Worm (Caenorhabditis elegans): Measurements from ENCODE around the gene C06E4.8.

The C06E4.8 gene

DNA sequence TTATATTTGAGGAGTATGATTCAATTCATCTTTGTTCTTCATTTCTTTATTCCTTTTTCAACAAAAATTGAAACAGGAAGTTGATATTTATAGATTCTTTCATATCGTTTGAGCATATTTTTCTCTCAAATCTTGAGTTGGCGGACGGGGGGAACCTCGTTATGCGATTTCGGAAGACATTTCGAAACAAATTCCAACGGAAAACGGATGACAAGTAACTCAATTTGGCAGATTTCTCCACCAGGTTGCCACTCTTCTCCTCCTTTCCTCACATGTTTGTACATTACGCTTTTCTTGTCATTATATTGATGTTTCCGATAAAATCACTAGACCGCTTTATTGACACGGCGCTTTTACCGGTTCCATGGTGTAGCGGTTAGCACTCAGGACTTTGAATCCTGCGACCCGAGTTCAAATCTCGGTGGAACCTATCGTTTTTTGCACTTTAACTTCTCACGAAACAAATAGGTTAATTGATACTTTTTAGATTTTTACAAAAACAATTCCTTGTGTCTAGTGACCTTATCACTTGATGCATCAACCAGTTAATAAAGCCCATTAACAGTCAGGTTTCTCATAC, 10.6 kb downstream of the C06E4.8 start (continued):
- no peak for TF ChIP-seq hlh-26 (GFP tag; conservative IDR thresholded peaks at IDR 0.05)
- TF ChIP-seq xnd-1 (tag; optimal IDR thresholded peaks at IDR 0.05): no peak
- TF ChIP-seq ceh-27 (GFP tag; optimal IDR thresholded peaks at IDR 0.05): no peak
- TF ChIP-seq somi-1 (GFP tag; optimal IDR thresholded peaks at IDR 0.05): no peak
- no peak for TF ChIP-seq C17E4.6 (GFP tag; IDR thresholded peaks at IDR 0.05)
- TF ChIP-seq B0261.1 (tag; optimal IDR thresholded peaks at IDR 0.05): peak; percentile 63
- no peak for TF ChIP-seq pha-4 (tag; optimal IDR thresholded peaks at IDR 0.05)
- TF ChIP-seq madf-8 (GFP tag; conservative IDR thresholded peaks at IDR 0.05): no peak
- no peak for TF ChIP-seq hmg-20 (GFP tag; IDR thresholded peaks at IDR 0.05)
- TF ChIP-seq chd-7 (tag; optimal IDR thresholded peaks at IDR 0.05): no peak
- no peak for TF ChIP-seq T26A5.8 (tag; optimal IDR thresholded peaks at IDR 0.05)
- no peak for TF ChIP-seq efl-1 (GFP tag; optimal IDR thresholded peaks at IDR 0.05)
- peak; percentile 54 for TF ChIP-seq him-1 (tag; optimal IDR thresholded peaks at IDR 0.05)
- no peak for TF ChIP-seq K11D2.4 (GFP tag; IDR thresholded peaks at IDR 0.05)
- TF ChIP-seq ZK185.1 (tag; optimal IDR thresholded peaks at IDR 0.05; ENCODE audit: poor library complexity, severe bottlenecking): no peak
- TF ChIP-seq ztf-26 (tag; optimal IDR thresholded peaks at IDR 0.05): no peak
- no peak for TF ChIP-seq F57C9.4 (tag; optimal IDR thresholded peaks at IDR 0.05)
- no peak for TF ChIP-seq ceh-58 (GFP tag; IDR thresholded peaks at IDR 0.05)
- no peak for TF ChIP-seq nhr-80 (tag; optimal IDR thresholded peaks at IDR 0.05)
- TF ChIP-seq snpc-1.1 (tag; optimal IDR thresholded peaks at IDR 0.05; ENCODE audit: insufficient read depth): no peak
- TF ChIP-seq unc-130 (GFP tag; optimal IDR thresholded peaks at IDR 0.05): no peak
- no peak for TF ChIP-seq T07F8.4 (tag; optimal IDR thresholded peaks at IDR 0.05)
- no peak for TF ChIP-seq ztf-28 (GFP tag; IDR thresholded peaks at IDR 0.05)
- TF ChIP-seq D2030.7 (GFP tag; IDR thresholded peaks at IDR 0.05): 0 out of 2 replicates have a peak, but pooled peaks have one; percentile 32
- peak; percentile 54 for TF ChIP-seq snpc-4 (GFP tag; optimal IDR thresholded peaks at IDR 0.05)
- TF ChIP-seq snpc-4 (tag; optimal IDR thresholded peaks at IDR 0.05): peak in 2 of 4 experiments; percentile 57 to 74
- no peak for TF ChIP-seq ztf-6 (GFP tag; IDR thresholded peaks at IDR 0.05)
- TF ChIP-seq F49E8.2 (tag; optimal IDR thresholded peaks at IDR 0.05; ENCODE audit: insufficient read depth): no peak
- TF ChIP-seq atf-7 (tag; optimal IDR thresholded peaks at IDR 0.05): no peak

DNA sequence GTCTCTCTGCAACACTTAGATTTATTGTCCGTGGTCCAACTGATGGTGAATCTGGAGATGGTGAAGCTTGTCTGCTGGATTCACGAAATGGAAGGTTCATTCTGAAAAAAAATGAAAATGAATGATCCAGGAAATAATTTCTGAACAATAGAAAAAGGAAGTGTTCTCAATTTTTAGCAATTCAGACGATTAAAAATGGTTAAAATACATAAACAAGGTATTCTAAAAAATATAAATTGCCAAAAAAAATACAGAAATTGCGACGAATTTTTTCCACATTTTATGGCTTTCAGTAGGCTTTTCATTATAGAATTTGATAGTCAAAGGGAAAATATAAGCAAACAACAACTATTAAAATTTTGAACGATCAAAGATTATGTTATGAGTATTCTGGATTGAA, 22.5 kb downstream of the C06E4.8 start, which contains the start of gene glb-2:
Gene glb-2, minus strand, starts transcription at position 101 of the 400 bp plus-strand sequence.
- no peak for TF ChIP-seq cebp-1 (GFP tag; IDR thresholded peaks at IDR 0.05)
- TF ChIP-seq cebp-1 (tag; optimal IDR thresholded peaks at IDR 0.05): no peak
- no peak for TF ChIP-seq aptf-2 (GFP tag; conservative IDR thresholded peaks at IDR 0.05)
- no peak for TF ChIP-seq hmg-1.2 (GFP tag; IDR thresholded peaks at IDR 0.05)
- no peak for TF ChIP-seq egrh-3 (GFP tag; IDR thresholded peaks at IDR 0.05)
- no peak for TF ChIP-seq madf-6 (GFP tag; IDR thresholded peaks at IDR 0.05)
- TF ChIP-seq lin-40 (tag; optimal IDR thresholded peaks at IDR 0.05): no peak
- no peak for TF ChIP-seq snpc-1.1 (tag; optimal IDR thresholded peaks at IDR 0.05; ENCODE audit: insufficient read depth)
- TF ChIP-seq nhr-90 (tag; optimal IDR thresholded peaks at IDR 0.05): no peak
- no peak for TF ChIP-seq B0019.2 (GFP tag; conservative IDR thresholded peaks at IDR 0.05)

All from whole organism, young adult.